Worm (Caenorhabditis elegans) whole organism, midembryonic: ENCODE results near the gene str-173.

Experiments used
- T22C8.4 ChIP-seq: fragments of 200-800 bp; sonication (Bioruptor generic); IDR thresholded peaks from 2 replicates; pipeline ENCODE4 v1.3.6; 2022; ENCODE audit warnings: missing genetic modification characterization, missing compliant biosample characterization
- cog-1 ChIP-seq: sonication (generic microtip); optimal IDR thresholded peaks from 2 replicates; lab custom pipeline; 2016; ENCODE audit warnings: missing genetic modification characterization, missing compliant biosample characterization
- flt-1 ChIP-seq: fragments of 200-800 bp; sonication (Bioruptor generic); IDR thresholded peaks from 2 replicates; pipeline ENCODE4 v1.3.6; 2022; ENCODE audit warnings: missing genetic modification characterization, missing compliant biosample characterization
- klf-2 ChIP-seq: fragments of 200-800 bp; sonication (Bioruptor generic); conservative IDR thresholded peaks from 2 replicates; pipeline ENCODE4 v1.3.6; 2022; ENCODE audit warnings: missing genetic modification reagents, missing genetic modification characterization, missing compliant biosample characterization
- med-1 ChIP-seq: sonication (generic microtip); optimal IDR thresholded peaks from 2 replicates; lab custom pipeline; 2017; ENCODE audit warnings: missing genetic modification characterization, mild to moderate bottlenecking, missing compliant biosample characterization, antibody characterized with exemption, missing genetic modification reagents; ENCODE audit not compliant: insufficient read depth
- ref-1 ChIP-seq: fragments of 200-800 bp; sonication (Bioruptor generic); conservative IDR thresholded peaks from 2 replicates; pipeline ENCODE4 v1.3.6; 2022; ENCODE audit warnings: missing genetic modification reagents, missing genetic modification characterization, missing compliant biosample characterization
- tab-1 ChIP-seq: fragments of 200-800 bp; sonication (Bioruptor generic); IDR thresholded peaks from 2 replicates; pipeline ENCODE4 v1.3.6; 2022; ENCODE audit warnings: missing genetic modification characterization, missing compliant biosample characterization
- ztf-23 ChIP-seq: fragments of 200-800 bp; sonication (Bioruptor generic); IDR thresholded peaks from 2 replicates; pipeline ENCODE4 v1.3.6; 2022; ENCODE audit warnings: missing genetic modification reagents, missing genetic modification characterization, missing compliant biosample characterization
- ztf-29 ChIP-seq: fragments of 200-800 bp; sonication (Bioruptor generic); IDR thresholded peaks from 2 replicates; pipeline ENCODE4 v1.3.6; 2022; ENCODE audit warnings: missing genetic modification reagents, missing genetic modification characterization, missing compliant biosample characterization

str-173 gene

ce11 chrIV:4861449-4861848, at the start of gene str-173, which contains the start of gene Y17G9A.4:
Gene str-173, plus strand, starts transcription at chrIV:4861773.
Gene Y17G9A.4, minus strand, starts transcription at chrIV:4861549.
- TF ChIP-seq tab-1 (GFP tag; lab: Robert Waterston, UW) (no peak), ztf-29 (GFP tag; lab: Robert Waterston, UW) (no peak), ref-1 (GFP tag; lab: Robert Waterston, UW) (no peak), T22C8.4 (GFP tag; lab: Robert Waterston, UW) (no peak), cog-1 (no peak), ztf-23 (no peak), flt-1 (GFP tag; lab: Robert Waterston, UW) (no peak), klf-2 (no peak), med-1 (no peak)

ce11 chrIV:4811863-4812262, 49.7 kb upstream of the str-173 start, which contains the start of gene srw-95:
Gene srw-95, plus strand, starts transcription at chrIV:4812075.
- TF ChIP-seq klf-2 (no peak), ref-1 (GFP tag; lab: Robert Waterston, UW) (no peak), ztf-29 (GFP tag; lab: Robert Waterston, UW) (no peak), ztf-23 (no peak)

ce11 chrIV:4814185-4814584, 47.4 kb upstream of the str-173 start, which contains the start of gene srw-94:
Gene srw-94, plus strand, starts transcription at chrIV:4814485.
- TF ChIP-seq flt-1 (GFP tag; lab: Robert Waterston, UW) (no peak), ztf-29 (GFP tag; lab: Robert Waterston, UW) (no peak), ztf-23 (no peak), ref-1 (GFP tag; lab: Robert Waterston, UW) (no peak), cog-1 (no peak), med-1 (no peak), klf-2 (no peak), T22C8.4 (GFP tag; lab: Robert Waterston, UW) (no peak), tab-1 (GFP tag; lab: Robert Waterston, UW) (no peak)

DNA sequence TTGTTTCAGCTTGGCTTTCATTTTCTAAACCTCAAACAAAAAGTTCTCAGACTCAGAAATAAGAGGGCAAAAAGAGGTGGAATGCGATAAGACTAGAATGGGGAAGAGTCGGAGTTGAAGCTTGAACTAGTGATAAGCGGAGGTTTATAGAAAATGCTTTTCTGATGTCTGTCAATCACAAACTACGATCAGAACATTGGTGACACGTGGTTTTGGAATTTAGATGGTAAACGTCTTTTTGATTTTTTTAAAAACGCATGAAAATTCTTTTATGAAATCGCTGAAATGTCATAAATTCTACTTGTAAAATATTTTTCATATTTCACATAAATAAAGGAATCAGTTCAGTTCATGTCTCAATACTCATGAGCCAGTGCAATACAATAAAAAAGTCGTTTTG, 40.5 kb upstream of the str-173 start, which contains the start of gene H06H21.8:
TSS of gene H06H21.8 (minus strand) at position 78 of the 400 bp plus-strand sequence.
- TF ChIP-seq klf-2 = no peak
- no peak for TF ChIP-seq ztf-29 (GFP tag; lab: Robert Waterston, UW)
- TF ChIP-seq tab-1 (GFP tag; lab: Robert Waterston, UW) = no peak
- TF ChIP-seq ref-1 (GFP tag; lab: Robert Waterston, UW) = no peak
- TF ChIP-seq flt-1 (GFP tag; lab: Robert Waterston, UW) = no peak
- TF ChIP-seq med-1 = no peak
- no peak for TF ChIP-seq ztf-23
- no peak for TF ChIP-seq T22C8.4 (GFP tag; lab: Robert Waterston, UW)
- TF ChIP-seq cog-1 = no peak

ce11 chrIV:4821843-4822242, 39.7 kb upstream of the str-173 start:
- TF ChIP-seq tab-1 (GFP tag; lab: Robert Waterston, UW) = no peak
- no peak for TF ChIP-seq klf-2
- no peak for TF ChIP-seq cog-1
- no peak for TF ChIP-seq ztf-29 (GFP tag; lab: Robert Waterston, UW)
- no peak for TF ChIP-seq T22C8.4 (GFP tag; lab: Robert Waterston, UW)
- TF ChIP-seq med-1 = no peak
- TF ChIP-seq ztf-23 = no peak

DNA sequence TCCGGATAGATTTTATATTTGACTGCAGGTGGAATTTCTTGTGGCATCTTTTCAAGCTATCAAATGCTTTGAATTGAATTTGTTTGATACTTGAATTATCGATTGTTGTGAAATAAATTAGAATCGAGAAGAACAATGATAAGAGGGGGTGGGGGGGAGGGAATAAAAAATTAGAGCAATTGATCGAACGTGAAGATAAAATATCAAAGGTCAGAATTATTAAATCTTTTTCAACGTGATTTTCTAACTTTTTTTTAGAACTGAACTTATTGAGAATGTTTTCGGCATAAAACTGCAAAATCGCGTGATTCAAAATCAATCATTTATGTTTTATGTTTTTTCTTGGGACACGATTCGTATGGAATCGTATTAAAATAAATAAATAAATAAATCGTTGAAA, 34.4 kb upstream of the str-173 start, which contains the start of gene mpz-4:
TSS of gene mpz-4 (minus strand) at position 101 of the 400 bp plus-strand sequence.
- TF ChIP-seq T22C8.4 (GFP tag; lab: Robert Waterston, UW) (no peak), klf-2 (no peak)

DNA sequence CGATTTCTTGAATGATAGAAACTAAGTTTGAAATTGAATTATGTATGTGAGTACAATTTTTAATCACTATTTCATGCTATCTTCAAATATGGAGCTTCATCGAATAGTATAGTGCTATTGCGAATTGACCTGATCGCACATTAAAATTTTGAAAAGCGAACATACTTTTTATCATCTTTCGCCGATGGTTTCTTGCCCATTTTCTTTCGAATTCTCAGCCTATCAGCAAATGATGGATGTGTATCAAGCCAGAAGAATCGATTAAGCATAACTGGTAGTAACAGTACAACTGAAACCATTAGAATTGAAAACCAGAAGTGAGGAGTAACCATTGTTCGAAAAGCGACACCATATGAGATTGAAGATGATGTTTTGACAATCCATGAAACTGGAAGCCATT, 31.9 kb upstream of the str-173 start:
- TF ChIP-seq med-1 = no peak

DNA sequence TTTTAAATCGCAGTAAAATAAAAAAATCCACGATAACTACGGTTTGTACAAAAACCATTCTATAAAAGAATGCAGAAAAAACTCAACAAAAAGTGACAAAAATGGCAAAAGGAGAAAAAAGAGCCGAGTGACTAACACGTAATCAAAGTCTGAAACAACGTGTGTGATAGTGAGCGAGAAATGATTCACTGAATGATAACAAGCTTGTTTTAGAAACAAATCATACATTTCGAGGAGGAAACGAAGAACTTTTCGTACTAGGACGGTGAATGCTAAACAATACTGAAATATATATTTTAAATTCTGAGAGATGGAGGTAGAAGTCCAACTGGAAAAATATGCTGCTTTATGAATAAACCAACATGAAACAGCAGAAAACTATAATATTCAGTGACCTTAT, 19.5 kb upstream of the str-173 start:
- TF ChIP-seq ref-1 (GFP tag; lab: Robert Waterston, UW) (no peak), T22C8.4 (GFP tag; lab: Robert Waterston, UW) (no peak), ztf-29 (GFP tag; lab: Robert Waterston, UW) (no peak), ztf-23 (no peak), klf-2 (no peak), med-1 (no peak), cog-1 (no peak), tab-1 (GFP tag; lab: Robert Waterston, UW) (no peak), flt-1 (GFP tag; lab: Robert Waterston, UW) (no peak)

- no peak for TF ChIP-seq cog-1
- TF ChIP-seq flt-1 (GFP tag; lab: Robert Waterston, UW) = no peak
- TF ChIP-seq klf-2 = no peak
- no peak for TF ChIP-seq ztf-29 (GFP tag; lab: Robert Waterston, UW)
- no peak for TF ChIP-seq T22C8.4 (GFP tag; lab: Robert Waterston, UW)
- no peak for TF ChIP-seq tab-1 (GFP tag; lab: Robert Waterston, UW)
- TF ChIP-seq ztf-23 = no peak
- no peak for TF ChIP-seq med-1
- no peak for TF ChIP-seq ref-1 (GFP tag; lab: Robert Waterston, UW)
Observed at ce11 chrIV:4846793-4847192, 14.8 kb upstream of the str-173 start, which contains the start of gene tat-2. Gene tat-2, minus strand, starts transcription at chrIV:4846893.

- TF ChIP-seq ztf-29 (GFP tag; lab: Robert Waterston, UW) (no peak), klf-2 (no peak), flt-1 (GFP tag; lab: Robert Waterston, UW) (no peak), med-1 (no peak), T22C8.4 (GFP tag; lab: Robert Waterston, UW) (no peak), cog-1 (no peak), ztf-23 (no peak), tab-1 (GFP tag; lab: Robert Waterston, UW) (no peak)
Observed at ce11 chrIV:4856195-4856594, 5.4 kb upstream of the str-173 start, which contains the start of gene Y17G9A.2. Gene Y17G9A.2, minus strand, starts transcription at chrIV:4856295.

DNA sequence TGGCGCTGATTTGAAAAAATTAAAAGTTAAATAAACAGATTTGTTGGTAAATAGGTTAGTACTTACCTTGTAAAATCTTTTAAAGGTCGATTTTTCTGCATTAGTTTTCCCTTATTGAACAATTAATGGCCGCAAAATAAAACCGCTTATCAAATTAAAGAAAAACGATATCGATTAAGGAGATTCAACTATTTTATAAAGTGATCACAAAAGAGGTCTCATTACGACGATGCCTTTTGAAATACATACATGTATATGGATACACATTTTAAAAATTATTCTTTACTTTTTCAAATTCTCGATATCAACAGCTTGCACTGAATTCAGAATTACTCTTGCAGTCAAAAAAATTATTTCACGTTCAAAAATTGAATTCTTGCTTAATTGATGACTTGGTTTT, 3.0 kb upstream of the str-173 start, which contains the start of gene Y17G9A.3:
TSS of gene Y17G9A.3 (minus strand) at position 101 of the 400 bp plus-strand sequence.
- TF ChIP-seq med-1 (no peak), ref-1 (GFP tag; lab: Robert Waterston, UW) (no peak), ztf-29 (GFP tag; lab: Robert Waterston, UW) (no peak), ztf-23 (no peak), flt-1 (GFP tag; lab: Robert Waterston, UW) (no peak), cog-1 (no peak), klf-2 (no peak), T22C8.4 (GFP tag; lab: Robert Waterston, UW) (no peak), tab-1 (GFP tag; lab: Robert Waterston, UW) (no peak)
